Worm (Caenorhabditis elegans) whole organism, early embryonic: ENCODE measurements around the gene gpn-1.

Experiments used
- B0310.2 ChIP-seq: sonication (generic microtip); optimal IDR thresholded peaks from 2 replicates; lab custom pipeline; 2016; ENCODE audit warnings: mild to moderate bottlenecking, missing genetic modification characterization, missing compliant biosample characterization
- F13C5.2 ChIP-seq: sonication (generic microtip); optimal IDR thresholded peaks from 2 replicates; lab custom pipeline; 2017; ENCODE audit warnings: mild to moderate bottlenecking, missing genetic modification characterization, inconsistent platforms, missing compliant biosample characterization
- aly-1 ChIP-seq: sonication (generic microtip); optimal IDR thresholded peaks from 2 replicates; lab custom pipeline; 2016; ENCODE audit warnings: missing genetic modification characterization, missing compliant biosample characterization
- ama-1 ChIP-seq: fragments of 150-350 bp; optimal IDR thresholded peaks from 2 replicates; lab custom pipeline; 2014
- ceh-13 ChIP-seq: fragments of 200-800 bp; sonication (Bioruptor generic); optimal IDR thresholded peaks from 2 replicates; lab custom pipeline; 2018; ENCODE audit warnings: mild to moderate bottlenecking, missing genetic modification characterization, missing compliant biosample characterization
- ceh-36 ChIP-seq: sonication (generic microtip); optimal IDR thresholded peaks from 2 replicates; lab custom pipeline; 2016; ENCODE audit warnings: missing genetic modification characterization, inconsistent platforms, missing compliant biosample characterization
- ets-7 ChIP-seq: sonication (generic microtip); optimal IDR thresholded peaks from 2 replicates; lab custom pipeline; 2016; ENCODE audit warnings: missing genotype, missing genetic modification characterization, missing compliant biosample characterization
- flt-1 ChIP-seq: fragments of 200-800 bp; sonication (Bioruptor generic); IDR thresholded peaks from 2 replicates; pipeline ENCODE4 v1.3.6; 2022; ENCODE audit warnings: missing genetic modification characterization, missing compliant biosample characterization
- hmbx-1 ChIP-seq: sonication (generic microtip); optimal IDR thresholded peaks from 2 replicates; lab custom pipeline; 2016; ENCODE audit warnings: mild to moderate bottlenecking, missing genetic modification characterization, missing compliant biosample characterization
- hmg-4 ChIP-seq: fragments of 200-800 bp; sonication (Bioruptor generic); optimal IDR thresholded peaks from 2 replicates; lab custom pipeline; 2018; ENCODE audit warnings: mild to moderate bottlenecking, missing genetic modification characterization, missing compliant biosample characterization
- hnd-1 ChIP-seq: sonication (generic microtip); optimal IDR thresholded peaks from 2 replicates; lab custom pipeline; 2016; ENCODE audit warnings: missing genetic modification characterization, missing compliant biosample characterization
- pes-1 ChIP-seq: fragments of 200-800 bp; sonication (Bioruptor generic); IDR thresholded peaks from 2 replicates; pipeline ENCODE4 v1.3.6; 2022; ENCODE audit warnings: missing genetic modification reagents, missing genetic modification characterization, missing compliant biosample characterization
- scrt-1 ChIP-seq: fragments of 200-800 bp; sonication (Bioruptor generic); IDR thresholded peaks from 2 replicates; pipeline ENCODE4 v1.3.6; 2022; ENCODE audit warnings: missing genetic modification characterization, missing compliant biosample characterization
- sea-1 ChIP-seq: fragments of 200-800 bp; sonication (Bioruptor generic); conservative IDR thresholded peaks from 2 replicates; pipeline ENCODE4 v1.3.6; 2022; ENCODE audit warnings: missing genetic modification characterization, missing compliant biosample characterization
- tbx-11 ChIP-seq: fragments of 200-800 bp; sonication (Bioruptor generic); IDR thresholded peaks from 2 replicates; pipeline ENCODE4 v1.3.6; 2022; ENCODE audit warnings: missing genetic modification characterization, missing compliant biosample characterization
- tbx-37 ChIP-seq: fragments of 200-800 bp; sonication (Bioruptor generic); conservative IDR thresholded peaks from 2 replicates; pipeline ENCODE4 v1.3.6; 2022; ENCODE audit warnings: missing genetic modification reagents, missing genetic modification characterization, missing compliant biosample characterization
- tra-4 ChIP-seq: sonication (generic microtip); optimal IDR thresholded peaks from 2 replicates; lab custom pipeline; 2017; ENCODE audit warnings: missing genetic modification characterization, missing compliant biosample characterization

The gpn-1 gene

ce11 chrX:15650919-15651420 is 30.5 kb upstream of the gpn-1 start, which contains the start of gene F59D12.3:
Gene F59D12.3 (minus strand): TSS chrX:15650969.
- TF ChIP-seq ceh-36 (tag; lab: Kevin White, UChicago) (no peak), hnd-1 (tag; lab: Kevin White, UChicago) (no peak), tbx-11 (GFP tag; lab: Robert Waterston, UW) (no peak), sea-1 (no peak), ceh-13 (GFP tag; lab: Kevin White, UChicago) (no peak), hmg-4 (no peak), flt-1 (no peak), F13C5.2 (tag; lab: Kevin White, UChicago) (no peak), scrt-1 (no peak)

- TF ChIP-seq F13C5.2 (tag; lab: Kevin White, UChicago) (no peak), hnd-1 (tag; lab: Kevin White, UChicago) (no peak), tbx-11 (GFP tag; lab: Robert Waterston, UW) (no peak), flt-1 (no peak), aly-1 (no peak)
These were observed 28.3 kb upstream of the gpn-1 start for ce11 chrX:15653196-15653595.

ce11 chrX:15654969-15655368 is 26.5 kb upstream of the gpn-1 start:
- TF ChIP-seq tra-4 (tag; lab: Kevin White, UChicago) (no peak), tbx-11 (GFP tag; lab: Robert Waterston, UW) (no peak), hmg-4 (no peak), scrt-1 (no peak), pes-1 (GFP tag; lab: Robert Waterston, UW) (no peak), sea-1 (no peak), hnd-1 (tag; lab: Kevin White, UChicago) (no peak), flt-1 (no peak), ceh-13 (GFP tag; lab: Kevin White, UChicago) (no peak)

ce11 chrX:15655623-15656022 is 25.9 kb upstream of the gpn-1 start:
- TF ChIP-seq B0310.2 (no peak), hnd-1 (tag; lab: Kevin White, UChicago) (no peak), flt-1 (no peak), ceh-13 (GFP tag; lab: Kevin White, UChicago) (no peak), sea-1 (no peak), aly-1 (no peak), hmg-4 (no peak), tbx-11 (GFP tag; lab: Robert Waterston, UW) (no peak), tra-4 (tag; lab: Kevin White, UChicago) (no peak), tbx-37 (no peak), pes-1 (GFP tag; lab: Robert Waterston, UW) (no peak)

ce11 chrX:15657773-15658172 is 23.7 kb upstream of the gpn-1 start:
- TF ChIP-seq ceh-13 (GFP tag; lab: Kevin White, UChicago) (no peak), ceh-36 (tag; lab: Kevin White, UChicago) (no peak), pes-1 (GFP tag; lab: Robert Waterston, UW) (no peak), B0310.2 (no peak), tra-4 (tag; lab: Kevin White, UChicago) (no peak), F13C5.2 (tag; lab: Kevin White, UChicago) (no peak), hnd-1 (tag; lab: Kevin White, UChicago) (no peak), scrt-1 (no peak), tbx-11 (GFP tag; lab: Robert Waterston, UW) (no peak), sea-1 (no peak), ama-1 (lab: Kevin White, UChicago) (no peak), aly-1 (no peak), hmg-4 (no peak), ets-7 (no peak)

ce11 chrX:15659561-15659960 is 21.9 kb upstream of the gpn-1 start:
- no peak for TF ChIP-seq ets-7

- TF ChIP-seq ets-7 = no peak
- no peak for TF ChIP-seq scrt-1
- TF ChIP-seq aly-1 = no peak
- no peak for TF ChIP-seq ceh-13 (GFP tag; lab: Kevin White, UChicago)
- TF ChIP-seq hmg-4 = no peak
- TF ChIP-seq tbx-11 (GFP tag; lab: Robert Waterston, UW) = no peak
- no peak for TF ChIP-seq flt-1
- no peak for TF ChIP-seq F13C5.2 (tag; lab: Kevin White, UChicago)
- TF ChIP-seq B0310.2 = no peak
- TF ChIP-seq ama-1 (lab: Kevin White, UChicago) = no peak
- TF ChIP-seq sea-1 = no peak
- TF ChIP-seq hnd-1 (tag; lab: Kevin White, UChicago) = no peak
- TF ChIP-seq hmbx-1 = no peak
- TF ChIP-seq tra-4 (tag; lab: Kevin White, UChicago) = no peak
- TF ChIP-seq ceh-36 (tag; lab: Kevin White, UChicago) = no peak
These were observed 17.8 kb upstream of the gpn-1 start for ce11 chrX:15663740-15664139.

- TF ChIP-seq pes-1 (GFP tag; lab: Robert Waterston, UW) = no peak
- TF ChIP-seq tra-4 (tag; lab: Kevin White, UChicago) = no peak
- TF ChIP-seq hmg-4 = no peak
- no peak for TF ChIP-seq aly-1
- no peak for TF ChIP-seq ets-7
- no peak for TF ChIP-seq ama-1 (lab: Kevin White, UChicago)
- no peak for TF ChIP-seq sea-1
These were observed 15.2 kb upstream of the gpn-1 start, which contains the start of gene pcdr-1 for ce11 chrX:15666169-15666811. Gene pcdr-1 (plus strand): TSS chrX:15666761.
